Fruit fly (Drosophila melanogaster): ENCODE measurements around the gene Hrb87F.

The Hrb87F gene

dm6 chr3R:13645874-13646370 is 14.4 kb downstream of the Hrb87F start, which contains the start of gene sqd:
TSS of gene sqd (minus strand) at chr3R:13646304.
- TF ChIP-seq NC2α (GFP tag; optimal IDR thresholded peaks at IDR 0.05) (peak; percentile 18), onecut (GFP tag; IDR thresholded peaks at IDR 0.05) (0 out of 2 replicates have a peak, but pooled peaks have one; percentile 14), Rx (GFP tag; IDR thresholded peaks at IDR 0.05) (no peak), mam (GFP tag; optimal IDR thresholded peaks at IDR 0.05) (peak; percentile 45), CG3281 (GFP tag; optimal IDR thresholded peaks at IDR 0.05) (peak; percentile 72), CG17802 (tag; optimal IDR thresholded peaks at IDR 0.05) (peak; percentile 97), Hr51 (GFP tag; optimal IDR thresholded peaks at IDR 0.05) (peak in 1 of 2 experiments; percentile 27), CG18599 (GFP tag; optimal IDR thresholded peaks at IDR 0.05) (peak; percentile 62), Mad (GFP tag; optimal IDR thresholded peaks at IDR 0.05) (peak; percentile 25), pfk (GFP tag; optimal IDR thresholded peaks at IDR 0.05) (peak; percentile 28), stc (GFP tag; IDR thresholded peaks at IDR 0.05) (peak; percentile 41; the same call in 1 of the 2 replicates), dati (GFP tag; IDR thresholded peaks at IDR 0.05) (no peak), CG31441 (GFP tag; IDR thresholded peaks at IDR 0.05) (peak; percentile 36), CG2120 (GFP tag; optimal IDR thresholded peaks at IDR 0.05) (peak; percentile 37), CG13424 (tag; optimal IDR thresholded peaks at IDR 0.05) (peak; percentile 40), maf-S (GFP tag; optimal IDR thresholded peaks at IDR 0.05) (no peak), CG7372 (GFP tag; IDR thresholded peaks at IDR 0.05) (peak; percentile 51; the same call in 1 of the 2 replicates), E2f1 (GFP tag; IDR thresholded peaks at IDR 0.05) (peak; percentile 44; the same call in 1 of the 2 replicates), ham (GFP tag; IDR thresholded peaks at IDR 0.05) (no peak), CG8359 (GFP tag; optimal IDR thresholded peaks at IDR 0.05; ENCODE audit: borderline replicate concordance) (peak; percentile 64), CG8944 (GFP tag; optimal IDR thresholded peaks at IDR 0.05) (peak; percentile 14), twi (tag; optimal IDR thresholded peaks at IDR 0.05) (no peak), btn (GFP tag; optimal IDR thresholded peaks at IDR 0.05) (peak; percentile 57), abd-A (tag; optimal IDR thresholded peaks at IDR 0.05) (no peak), CG15073 (GFP tag; optimal IDR thresholded peaks at IDR 0.05) (no peak), chif (GFP tag; optimal IDR thresholded peaks at IDR 0.05) (peak; percentile 16 to 26), CG4424 (GFP tag; optimal IDR thresholded peaks at IDR 0.05) (peak; percentile 46), tgo (GFP tag; IDR thresholded peaks at IDR 0.05) (no peak), CG17568 (GFP tag; optimal IDR thresholded peaks at IDR 0.05) (peak; percentile 29), gem (tag; optimal IDR thresholded peaks at IDR 0.05) (peak; percentile 36), CG16815 (GFP tag; optimal IDR thresholded peaks at IDR 0.05) (no peak), dysf (GFP tag; IDR thresholded peaks at IDR 0.05) (0 out of 3 replicates have a peak, but pooled peaks have one; percentile 36), kni (GFP tag; optimal IDR thresholded peaks at IDR 0.05) (peak; percentile 76), Hsf (GFP tag; optimal IDR thresholded peaks at IDR 0.05) (peak; percentile 32), ewg (GFP tag; optimal IDR thresholded peaks at IDR 0.05) (peak; percentile 10), CG4707 (GFP tag; optimal IDR thresholded peaks at IDR 0.05) (peak; percentile 8), lilli (GFP tag; optimal IDR thresholded peaks at IDR 0.05) (peak; percentile 56), zen2 (GFP tag; IDR thresholded peaks at IDR 0.05; ENCODE audit: partially characterized antibody) (no peak), Ptx1 (GFP tag; IDR thresholded peaks at IDR 0.05) (no peak), gcm (GFP tag; optimal IDR thresholded peaks at IDR 0.05) (peak; percentile 20), zf30C (GFP tag; optimal IDR thresholded peaks at IDR 0.05) (no peak), otp (GFP tag; IDR thresholded peaks at IDR 0.05) (no peak), CG15601 (tag; optimal IDR thresholded peaks at IDR 0.05) (no peak), trem (tag; optimal IDR thresholded peaks at IDR 0.05) (peak; percentile 63), bcd (GFP tag; optimal IDR thresholded peaks at IDR 0.05) (peak; percentile 53), dm (GFP tag; optimal IDR thresholded peaks at IDR 0.05) (peak; percentile 43), CG18764 (GFP tag; optimal IDR thresholded peaks at IDR 0.05) (peak; percentile 19), Xbp1 (GFP tag; optimal IDR thresholded peaks at IDR 0.05) (peak; percentile 49), zfh1 (GFP tag; IDR thresholded peaks at IDR 0.05) (peak; percentile 36; the same call in 1 of the 3 replicates), Dip3 (GFP tag; optimal IDR thresholded peaks at IDR 0.05) (peak; percentile 40)
